Worm (Caenorhabditis elegans): ENCODE data around the gene snpc-3.4.

Gene snpc-3.4

DNA sequence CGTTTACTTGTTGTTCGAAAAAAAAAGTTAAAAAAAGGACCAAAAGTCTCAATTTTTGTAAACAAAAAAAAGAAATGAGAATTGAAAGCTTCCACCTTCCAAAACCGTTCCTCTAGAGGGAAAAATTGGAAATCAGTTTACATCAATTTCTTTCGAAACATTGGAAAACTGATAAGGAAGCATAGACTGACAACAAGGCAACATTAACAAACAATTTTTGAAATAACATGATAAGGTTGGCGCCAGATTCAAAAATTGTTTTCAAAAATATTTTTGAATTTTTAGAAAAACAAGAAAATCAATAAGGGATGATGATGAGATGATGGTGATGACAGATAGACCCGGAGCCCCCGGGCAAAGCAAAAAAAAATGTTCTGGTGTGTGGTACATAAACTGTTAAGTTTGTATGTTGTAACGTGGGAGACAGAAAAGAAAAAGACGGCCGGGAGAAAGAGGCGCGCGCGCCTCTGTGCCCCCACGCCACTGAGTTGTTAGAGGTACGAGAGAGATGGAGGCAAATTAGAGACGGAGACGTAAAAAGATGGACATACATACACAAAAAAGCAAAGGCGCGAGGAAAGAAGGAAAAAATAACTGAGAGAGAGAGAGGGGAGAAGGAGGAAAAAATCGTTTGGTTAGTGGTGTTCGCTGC, 39.7 kb upstream of the snpc-3.4 start (continued):
- no peak for TF ChIP-seq nhr-77 (tag; optimal IDR thresholded peaks at IDR 0.05)
- TF ChIP-seq grh-1 (GFP tag; IDR thresholded peaks at IDR 0.05), result no peak
- no peak for TF ChIP-seq aly-2 (tag; optimal IDR thresholded peaks at IDR 0.05)
- TF ChIP-seq hlh-4 (tag; optimal IDR thresholded peaks at IDR 0.05), result no peak
- TF ChIP-seq mep-1 (tag; optimal IDR thresholded peaks at IDR 0.05), result peak; percentile 68
- peak; percentile 14 to 60 (median 34) for TF ChIP-seq dpl-1 (GFP tag; optimal IDR thresholded peaks at IDR 0.05)
- no peak for TF ChIP-seq nhr-84 (tag; optimal IDR thresholded peaks at IDR 0.05)
- TF ChIP-seq F16B12.6 (tag; optimal IDR thresholded peaks at IDR 0.05), result no peak
- no peak for TF ChIP-seq efl-3 (GFP tag; optimal IDR thresholded peaks at IDR 0.05)
- peak; percentile 49 for TF ChIP-seq dsc-1 (tag; optimal IDR thresholded peaks at IDR 0.05)
- no peak for TF ChIP-seq pqm-1 (tag; optimal IDR thresholded peaks at IDR 0.05)
- TF ChIP-seq ceh-88 (GFP tag; IDR thresholded peaks at IDR 0.05), result no peak
- TF ChIP-seq alr-1 (tag; optimal IDR thresholded peaks at IDR 0.05; ENCODE audit: borderline replicate concordance), result no peak
- no peak for TF ChIP-seq hlh-17 (GFP tag; optimal IDR thresholded peaks at IDR 0.05; ENCODE audit: borderline replicate concordance)
- TF ChIP-seq pax-3 (tag; optimal IDR thresholded peaks at IDR 0.05), result no peak
- no peak for TF ChIP-seq nhr-90 (tag; optimal IDR thresholded peaks at IDR 0.05; ENCODE audit: poor library complexity)
- peak; percentile 13 for TF ChIP-seq C16A3.4 (tag; optimal IDR thresholded peaks at IDR 0.05)
- peak; percentile 27 for TF ChIP-seq blmp-1 (tag; optimal IDR thresholded peaks at IDR 0.05)
- no peak for TF ChIP-seq nhr-12 (tag; optimal IDR thresholded peaks at IDR 0.05)
- no peak for TF ChIP-seq mab-9 (GFP tag; IDR thresholded peaks at IDR 0.05)
- TF ChIP-seq swsn-7 (tag; optimal IDR thresholded peaks at IDR 0.05), result peak; percentile 64
- no peak for TF ChIP-seq zip-4 (GFP tag; optimal IDR thresholded peaks at IDR 0.05)
- TF ChIP-seq lin-15B (tag; optimal IDR thresholded peaks at IDR 0.05), result no peak
- no peak for TF ChIP-seq ztf-4 (tag; optimal IDR thresholded peaks at IDR 0.05)
- no peak for TF ChIP-seq pag-3 (tag; optimal IDR thresholded peaks at IDR 0.05; ENCODE audit: borderline replicate concordance, insufficient read depth)
- TF ChIP-seq lsy-2 (tag; optimal IDR thresholded peaks at IDR 0.05), result peak; percentile 46 to 61
- TF ChIP-seq skn-1 (tag; optimal IDR thresholded peaks at IDR 0.05), result peak; percentile 61
- peak; percentile 48 to 59 for TF ChIP-seq efl-1 (optimal IDR thresholded peaks at IDR 0.05)
- peak; percentile 34 to 92 for TF ChIP-seq efl-1 (GFP tag; optimal IDR thresholded peaks at IDR 0.05 in 1 of 2)
- TF ChIP-seq xbp-1 (tag; optimal IDR thresholded peaks at IDR 0.05), result peak; percentile 28
- no peak for TF ChIP-seq ceh-63 (GFP tag; optimal IDR thresholded peaks at IDR 0.05)
- TF ChIP-seq ceh-8 (GFP tag; optimal IDR thresholded peaks at IDR 0.05), result no peak
- TF ChIP-seq nhr-28 (tag; optimal IDR thresholded peaks at IDR 0.05), result no peak
- TF ChIP-seq aha-1 (tag; optimal IDR thresholded peaks at IDR 0.05), result no peak
- no peak for TF ChIP-seq sox-4 (tag; optimal IDR thresholded peaks at IDR 0.05)
- TF ChIP-seq fos-1 (tag; optimal IDR thresholded peaks at IDR 0.05), result no peak

DNA sequence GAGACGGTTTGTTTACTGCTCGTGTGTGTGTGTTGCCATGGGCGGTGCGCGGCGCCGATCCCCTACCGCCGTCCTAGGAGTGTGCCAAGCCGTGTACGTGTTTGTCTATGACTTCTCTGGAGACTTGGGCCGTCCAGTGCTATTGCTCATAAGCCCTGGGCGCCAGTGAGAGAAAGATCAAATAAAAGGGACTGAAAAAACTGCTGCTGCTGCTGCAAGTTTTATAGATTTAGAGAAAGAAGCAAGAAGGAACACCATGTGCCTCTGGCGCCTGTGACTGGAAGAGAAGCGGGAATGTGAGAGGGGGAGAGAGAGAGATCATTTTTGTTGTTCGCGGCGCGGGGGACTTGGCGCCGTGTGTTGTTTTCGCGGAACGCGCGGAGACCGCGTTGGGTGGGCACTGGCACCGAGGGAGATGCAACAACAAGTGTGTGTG, 35.8 kb upstream of the snpc-3.4 start:
- TF ChIP-seq fkh-8 (tag; optimal IDR thresholded peaks at IDR 0.05), result peak; percentile 75
- peak in 1 of 2 experiments; percentile 32 for TF ChIP-seq mdl-1 (tag; optimal IDR thresholded peaks at IDR 0.05)
- no peak for TF ChIP-seq lin-13 (GFP tag; optimal IDR thresholded peaks at IDR 0.05)
- no peak for TF ChIP-seq nhr-19 (GFP tag; conservative IDR thresholded peaks at IDR 0.05)
- no peak for TF ChIP-seq nhr-28 (tag; optimal IDR thresholded peaks at IDR 0.05)
- no peak for TF ChIP-seq C16A3.4 (tag; optimal IDR thresholded peaks at IDR 0.05)
- TF ChIP-seq swsn-7 (tag; optimal IDR thresholded peaks at IDR 0.05), result peak; percentile 5
- peak; percentile 36 for TF ChIP-seq nhr-71 (tag; optimal IDR thresholded peaks at IDR 0.05)
- TF ChIP-seq nhr-76 (tag; optimal IDR thresholded peaks at IDR 0.05), result no peak
- TF ChIP-seq efl-3 (GFP tag; optimal IDR thresholded peaks at IDR 0.05), result no peak
- peak; percentile 5 for TF ChIP-seq sup-37 (GFP tag; optimal IDR thresholded peaks at IDR 0.05)
- peak in 1 of 2 experiments; percentile 23 for TF ChIP-seq lsy-2 (tag; optimal IDR thresholded peaks at IDR 0.05)
- no peak for TF ChIP-seq zag-1 (tag; optimal IDR thresholded peaks at IDR 0.05)
- TF ChIP-seq ztf-11 (tag; optimal IDR thresholded peaks at IDR 0.05), result peak in 1 of 2 experiments; percentile 10
- peak; percentile 68 for TF ChIP-seq lin-14 (GFP tag; optimal IDR thresholded peaks at IDR 0.05)
- peak; percentile 40 for TF ChIP-seq nhr-47 (tag; optimal IDR thresholded peaks at IDR 0.05)
- TF ChIP-seq nhr-20 (tag; optimal IDR thresholded peaks at IDR 0.05), result peak; percentile 16
- TF ChIP-seq lir-3 (tag; optimal IDR thresholded peaks at IDR 0.05; ENCODE audit: poor library complexity), result no peak
- TF ChIP-seq dsc-1 (tag; optimal IDR thresholded peaks at IDR 0.05), result no peak
- peak; percentile 70 for TF ChIP-seq nhr-77 (tag; optimal IDR thresholded peaks at IDR 0.05)
- TF ChIP-seq egl-27 (tag; optimal IDR thresholded peaks at IDR 0.05), result peak in 1 of 2 experiments; percentile 8
- TF ChIP-seq tbx-2 (tag; optimal IDR thresholded peaks at IDR 0.05), result peak; percentile 53
- TF ChIP-seq efl-1 (optimal IDR thresholded peaks at IDR 0.05), result no peak
- TF ChIP-seq efl-1 (GFP tag; optimal IDR thresholded peaks at IDR 0.05 in 1 of 2), result peak in 1 of 2 experiments; percentile 44
